Worm (Caenorhabditis elegans): ENCODE data around the gene K08H2.2.

Gene K08H2.2

ce11 chrX:13209026-13209425, 25.8 kb downstream of the K08H2.2 start:
- TF ChIP-seq nhr-76 (tag; optimal IDR thresholded peaks at IDR 0.05): no peak
- no peak for TF ChIP-seq daf-19 (GFP tag; conservative IDR thresholded peaks at IDR 0.05)
- no peak for TF ChIP-seq pqm-1 (tag; optimal IDR thresholded peaks at IDR 0.05)
- peak; percentile 27; the same call in 1 of the 2 replicates for TF ChIP-seq set-16 (GFP tag; IDR thresholded peaks at IDR 0.05)
- TF ChIP-seq unc-39 (tag; optimal IDR thresholded peaks at IDR 0.05): no peak
- TF ChIP-seq hmg-1.1 (GFP tag; IDR thresholded peaks at IDR 0.05): 0 out of 2 replicates have a peak, but pooled peaks have one; percentile 14
- peak in 1 of 2 experiments; percentile 53 for TF ChIP-seq unc-62 (GFP tag; optimal IDR thresholded peaks at IDR 0.05 in 1 of 2)
- TF ChIP-seq unc-62 (tag; optimal IDR thresholded peaks at IDR 0.05): no peak
- peak; percentile 85 for TF ChIP-seq aha-1 (tag)

- TF ChIP-seq lin-39 (tag; optimal IDR thresholded peaks at IDR 0.05): no peak
- TF ChIP-seq aha-1 (tag): peak; percentile 16
- TF ChIP-seq gei-8 (GFP tag; optimal IDR thresholded peaks at IDR 0.05): no peak
- TF ChIP-seq hif-1 (tag; optimal IDR thresholded peaks at IDR 0.05): no peak
- TF ChIP-seq egl-27 (tag; optimal IDR thresholded peaks at IDR 0.05): no peak
- no peak for TF ChIP-seq lir-3 (tag; optimal IDR thresholded peaks at IDR 0.05)
- TF ChIP-seq skn-1 (tag; optimal IDR thresholded peaks at IDR 0.05): no peak
Observed at ce11 chrX:13206911-13207310, 27.9 kb downstream of the K08H2.2 start.

DNA sequence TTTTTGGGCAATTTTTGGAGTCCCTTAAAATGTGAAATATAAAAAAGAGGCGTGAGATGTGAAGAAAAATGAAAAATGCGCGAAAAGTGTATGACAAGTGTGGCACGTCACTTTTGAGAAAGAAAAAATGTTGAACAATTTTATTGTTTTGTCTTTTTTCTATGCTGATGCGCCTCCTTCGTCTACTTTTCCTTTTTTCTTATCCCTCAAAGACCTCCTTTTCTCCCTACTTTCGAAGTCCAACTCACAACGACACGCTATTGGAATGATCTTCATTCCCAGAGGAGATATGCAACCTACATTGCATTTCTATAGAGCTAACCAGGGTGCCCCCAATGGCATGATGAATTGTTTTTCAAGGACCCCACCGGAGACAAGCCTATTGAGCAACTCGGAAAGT, 28.8 kb downstream of the K08H2.2 start:
- TF ChIP-seq fkh-10 (GFP tag; optimal IDR thresholded peaks at IDR 0.05) (no peak), mep-1 (tag; optimal IDR thresholded peaks at IDR 0.05) (peak; percentile 23), nhr-42 (GFP tag; IDR thresholded peaks at IDR 0.05) (no peak), Y48G9A.11 (GFP tag; IDR thresholded peaks at IDR 0.05) (no peak), F37D6.2 (tag; optimal IDR thresholded peaks at IDR 0.05) (no peak), tra-1 (GFP tag; IDR thresholded peaks at IDR 0.05) (no peak)

ce11 chrX:13202312-13202711, 32.5 kb downstream of the K08H2.2 start:
- TF ChIP-seq madf-9 (GFP tag; conservative IDR thresholded peaks at IDR 0.05) (no peak), gei-8 (GFP tag; optimal IDR thresholded peaks at IDR 0.05) (no peak), ceh-62 (tag; optimal IDR thresholded peaks at IDR 0.05) (no peak), ces-1 (GFP tag; optimal IDR thresholded peaks at IDR 0.05) (no peak), ceh-28 (tag; optimal IDR thresholded peaks at IDR 0.05) (no peak), set-16 (GFP tag; IDR thresholded peaks at IDR 0.05) (peak; percentile 89), nhr-10 (tag; optimal IDR thresholded peaks at IDR 0.05) (no peak), ceh-82 (tag; optimal IDR thresholded peaks at IDR 0.05) (no peak)

- TF ChIP-seq mes-2 (tag; optimal IDR thresholded peaks at IDR 0.05; ENCODE audit: poor library complexity, severe bottlenecking) (no peak), fkh-10 (GFP tag; optimal IDR thresholded peaks at IDR 0.05) (peak; percentile 65), zfp-2 (tag; optimal IDR thresholded peaks at IDR 0.05) (no peak), mdt-29 (GFP tag; IDR thresholded peaks at IDR 0.05) (no peak)
Observed at ce11 chrX:13201401-13201800, 33.4 kb downstream of the K08H2.2 start, which contains the start of gene unc-9. unc-9 (plus strand) TSS chrX:13201770.

ce11 chrX:13200312-13200711, 34.5 kb downstream of the K08H2.2 start:
- TF ChIP-seq ZK337.2 (GFP tag; IDR thresholded peaks at IDR 0.05) (no peak), aha-1 (tag) (peak; percentile 57), daf-16 (GFP tag; optimal IDR thresholded peaks at IDR 0.05) (peak in 1 of 2 experiments; percentile 24), daf-16 (tag; optimal IDR thresholded peaks at IDR 0.05) (no peak), unc-62 (GFP tag; optimal IDR thresholded peaks at IDR 0.05 in 1 of 2) (peak in 1 of 2 experiments; percentile 50), unc-62 (tag; optimal IDR thresholded peaks at IDR 0.05) (no peak)

Measured in whole organism, L4 larva.